Fruit fly (Drosophila melanogaster): ENCODE measurements around the gene CG5167.

The CG5167 gene

dm6 chr3R:12406235-12407196 lies at the start of gene CG5167 (continued):
- TF ChIP-seq CG14050 (GFP tag; IDR thresholded peaks at IDR 0.05), result no peak
- TF ChIP-seq CG10462 (GFP tag; optimal IDR thresholded peaks at IDR 0.05), result no peak
- TF ChIP-seq HmgZ (tag; optimal IDR thresholded peaks at IDR 0.05), result no peak
- TF ChIP-seq fru (optimal IDR thresholded peaks at IDR 0.05), result no peak
- TF ChIP-seq amos (GFP tag; IDR thresholded peaks at IDR 0.05; ENCODE audit: partially characterized antibody), result peak; percentile 7; the same call in 1 of the 2 replicates
- no peak for TF ChIP-seq CG12299 (tag; optimal IDR thresholded peaks at IDR 0.05)
- TF ChIP-seq pnt (GFP tag; optimal IDR thresholded peaks at IDR 0.05), result no peak
- TF ChIP-seq PHDP (tag; optimal IDR thresholded peaks at IDR 0.05), result peak; percentile 66
- TF ChIP-seq Fer2 (tag; optimal IDR thresholded peaks at IDR 0.05), result no peak
- no peak for TF ChIP-seq CG3065 (GFP tag; optimal IDR thresholded peaks at IDR 0.05)
- peak in 1 of 2 experiments; percentile 48 for TF ChIP-seq Hr51 (GFP tag; optimal IDR thresholded peaks at IDR 0.05)
- TF ChIP-seq CG11504 (tag; optimal IDR thresholded peaks at IDR 0.05), result no peak
- TF ChIP-seq ERR (GFP tag; optimal IDR thresholded peaks at IDR 0.05), result no peak
- TF ChIP-seq CG1603 (tag; optimal IDR thresholded peaks at IDR 0.05), result peak; percentile 39
- no peak for TF ChIP-seq ato (GFP tag; IDR thresholded peaks at IDR 0.05; ENCODE audit: partially characterized antibody)
- TF ChIP-seq CG9876 (GFP tag; optimal IDR thresholded peaks at IDR 0.05), result no peak
- TF ChIP-seq crp (GFP tag; optimal IDR thresholded peaks at IDR 0.05), result no peak
- TF ChIP-seq az2 (GFP tag; optimal IDR thresholded peaks at IDR 0.05), result peak; percentile 37
- TF ChIP-seq lilli (GFP tag; optimal IDR thresholded peaks at IDR 0.05), result peak; percentile 45
- TF ChIP-seq chm (GFP tag; IDR thresholded peaks at IDR 0.05), result no peak; the same call in 1 of the 2 replicates
- peak; percentile 50 for TF ChIP-seq Deaf1 (tag; optimal IDR thresholded peaks at IDR 0.05)
- TF ChIP-seq dmrt99B (tag; optimal IDR thresholded peaks at IDR 0.05), result no peak
- TF ChIP-seq Drgx (GFP tag; IDR thresholded peaks at IDR 0.05), result peak; percentile 54; the same call in 1 of the 2 replicates
- TF ChIP-seq ems (GFP tag; optimal IDR thresholded peaks at IDR 0.05), result no peak
- no peak for TF ChIP-seq br (optimal IDR thresholded peaks at IDR 0.05)
- TF ChIP-seq CG2712 (tag; optimal IDR thresholded peaks at IDR 0.05), result peak; percentile 64
- TF ChIP-seq lbe (GFP tag; optimal IDR thresholded peaks at IDR 0.05), result peak; percentile 12
- peak; percentile 23; the same call in 1 of the 2 replicates for TF ChIP-seq onecut (GFP tag; IDR thresholded peaks at IDR 0.05)
- no peak for TF ChIP-seq Bteb2 (GFP tag; optimal IDR thresholded peaks at IDR 0.05)
- peak; percentile 78 for TF ChIP-seq gem (tag; optimal IDR thresholded peaks at IDR 0.05)
- peak; percentile 47 for TF ChIP-seq Dek (tag; optimal IDR thresholded peaks at IDR 0.05)
- peak; percentile 22 for TF ChIP-seq luna (GFP tag; optimal IDR thresholded peaks at IDR 0.05)
- TF ChIP-seq cas (GFP tag; IDR thresholded peaks at IDR 0.05), result no peak
- TF ChIP-seq Hr39 (optimal IDR thresholded peaks at IDR 0.05), result no peak
- peak; percentile 51 for TF ChIP-seq CG15514 (GFP tag; optimal IDR thresholded peaks at IDR 0.05)
- no peak for TF ChIP-seq CG17568 (GFP tag; optimal IDR thresholded peaks at IDR 0.05)
- peak; percentile 36 for TF ChIP-seq CG12104 (GFP tag; optimal IDR thresholded peaks at IDR 0.05)
- TF ChIP-seq Chrac-16 (GFP tag; optimal IDR thresholded peaks at IDR 0.05), result peak; percentile 35
- no peak for TF ChIP-seq CG3726 (GFP tag; IDR thresholded peaks at IDR 0.05)
- no peak for TF ChIP-seq CG11456 (GFP tag; IDR thresholded peaks at IDR 0.05)
- TF ChIP-seq CG3995 (GFP tag; optimal IDR thresholded peaks at IDR 0.05), result peak; percentile 51
- TF ChIP-seq NC2β (GFP tag; optimal IDR thresholded peaks at IDR 0.05), result no peak
- TF ChIP-seq CG4360 (GFP tag; IDR thresholded peaks at IDR 0.05), result no peak
- TF ChIP-seq p53 (GFP tag; optimal IDR thresholded peaks at IDR 0.05), result no peak
- no peak for TF ChIP-seq CG18011 (GFP tag; optimal IDR thresholded peaks at IDR 0.05)
- no peak for TF ChIP-seq Abd-B (GFP tag; optimal IDR thresholded peaks at IDR 0.05)
- no peak for TF ChIP-seq twi (tag; optimal IDR thresholded peaks at IDR 0.05)
- peak in 1 of 2 experiments; percentile 16 for TF ChIP-seq Pdp1 (GFP tag; optimal IDR thresholded peaks at IDR 0.05)
- no peak for TF ChIP-seq cad (GFP tag; optimal IDR thresholded peaks at IDR 0.05)

Measured in whole organism, embryonic.